Fruit fly (Drosophila melanogaster) whole organism: Measurements from ENCODE around the gene CG11134.
A peak's percentile ranks its signal among the peaks of the same experiment; 100 is the strongest.

ENCODE experiments used
- CG8478 ChIP-seq: fragments of >200 bp; optimal IDR thresholded peaks from 2 replicates; lab custom pipeline; 2018; ENCODE audit warnings: inconsistent platforms
- Dll ChIP-seq: fragments of >200 bp; optimal IDR thresholded peaks from 2 replicates; lab custom pipeline; 2017
- EcR ChIP-seq, 2 experiments: fragments of >200 bp; optimal IDR thresholded peaks; 2 replicates each; lab custom pipeline; 2017; ENCODE audit warnings: missing biosample characterization in 2 of 2, missing genetic modification characterization in 2 of 2, missing genetic modification reagents in 2 of 2
- pan ChIP-seq: fragments of >200 bp; optimal IDR thresholded peaks from 2 replicates; lab custom pipeline; 2017
- psq ChIP-seq: fragments of >200 bp; optimal IDR thresholded peaks from 2 replicates; lab custom pipeline; 2017
- usp ChIP-seq: fragments of >200 bp; optimal IDR thresholded peaks from 2 replicates; lab custom pipeline; 2017; ENCODE audit warnings: missing biosample characterization, missing genetic modification characterization, mixed read lengths

The CG11134 gene

DNA sequence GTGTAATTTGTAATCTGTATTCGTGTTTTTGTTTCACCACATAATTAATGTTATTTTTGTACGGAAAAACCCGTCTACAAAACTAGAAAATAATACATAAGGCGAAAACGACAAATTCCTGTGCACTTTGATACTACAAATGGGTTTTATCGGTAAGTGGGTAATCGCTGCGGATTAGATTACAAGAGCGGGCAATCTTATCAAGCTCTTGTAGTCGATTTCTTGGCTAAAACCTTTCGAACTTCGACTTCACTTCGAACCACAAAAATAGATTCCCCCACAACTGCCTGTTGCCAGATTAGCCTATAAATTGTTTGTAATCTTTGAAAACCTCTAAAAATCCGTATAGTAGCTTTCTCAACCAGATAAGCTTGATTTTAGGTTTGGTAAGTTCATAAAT lies 3.2 kb downstream of the CG11134 start:
- TF ChIP-seq CG8478 (no peak), Dll (lab: Kevin White, UChicago) (no peak), EcR (GFP tag; optimal IDR thresholded peaks at IDR 0.05; lab: Kevin White, UChicago) (no peak), pan (lab: Kevin White, UChicago) (no peak), psq (lab: Kevin White, UChicago) (no peak), usp (GFP tag; lab: Kevin White, UChicago) (no peak)

DNA sequence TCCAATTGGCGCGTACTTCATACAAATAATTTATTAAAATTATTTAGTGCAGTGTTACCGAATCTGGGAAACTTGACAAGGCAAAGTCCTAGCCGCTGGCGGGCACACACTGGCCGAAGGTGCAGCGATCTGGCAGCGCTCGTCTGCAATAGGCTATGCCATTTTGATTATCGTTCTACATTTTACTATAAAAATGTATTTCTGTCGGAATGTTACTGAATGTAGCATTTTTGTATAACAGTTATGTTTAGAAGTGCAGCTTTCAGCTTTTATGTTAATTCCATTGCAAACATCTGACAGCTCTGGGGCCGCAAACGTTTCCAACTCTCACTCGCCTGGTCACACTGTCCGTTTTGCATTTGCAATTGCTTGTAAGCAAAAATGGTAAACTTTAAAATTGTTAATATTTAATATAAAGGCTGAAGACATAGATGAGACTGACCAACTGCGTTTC lies 6.9 kb downstream of the CG11134 start, which contains the start of gene Grip91:
TSS of gene Grip91 (minus strand) at position 85 of the 454 bp plus-strand sequence.
- TF ChIP-seq CG8478 (no peak), psq (lab: Kevin White, UChicago) (no peak), pan (lab: Kevin White, UChicago) (no peak), usp (GFP tag; lab: Kevin White, UChicago) (no peak), EcR (GFP tag; optimal IDR thresholded peaks at IDR 0.05; lab: Kevin White, UChicago) (no peak)

DNA sequence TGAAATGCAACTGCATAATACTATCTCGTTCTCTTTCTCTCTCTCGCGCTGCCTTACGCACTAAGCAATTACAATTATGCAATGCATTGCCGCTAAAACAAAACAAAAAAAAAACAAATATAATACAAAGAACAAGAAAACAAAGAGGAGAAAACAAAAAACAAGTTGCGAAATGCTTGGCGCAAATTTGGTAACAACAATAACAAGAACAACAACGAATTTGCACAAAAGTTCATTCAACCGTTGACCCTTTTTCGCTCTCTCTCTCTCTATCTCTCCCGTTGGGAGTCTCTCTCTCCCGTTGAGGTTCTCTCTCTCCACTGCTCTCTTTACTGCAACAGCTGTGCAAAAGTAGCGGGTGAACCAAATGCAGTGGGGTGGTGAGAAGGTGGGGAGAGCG lies 9.3 kb downstream of the CG11134 start:
- TF ChIP-seq pan (lab: Kevin White, UChicago) (no peak), EcR (GFP tag; optimal IDR thresholded peaks at IDR 0.05; lab: Kevin White, UChicago) (peak in 1 of 2 experiments; percentile 80)

DNA sequence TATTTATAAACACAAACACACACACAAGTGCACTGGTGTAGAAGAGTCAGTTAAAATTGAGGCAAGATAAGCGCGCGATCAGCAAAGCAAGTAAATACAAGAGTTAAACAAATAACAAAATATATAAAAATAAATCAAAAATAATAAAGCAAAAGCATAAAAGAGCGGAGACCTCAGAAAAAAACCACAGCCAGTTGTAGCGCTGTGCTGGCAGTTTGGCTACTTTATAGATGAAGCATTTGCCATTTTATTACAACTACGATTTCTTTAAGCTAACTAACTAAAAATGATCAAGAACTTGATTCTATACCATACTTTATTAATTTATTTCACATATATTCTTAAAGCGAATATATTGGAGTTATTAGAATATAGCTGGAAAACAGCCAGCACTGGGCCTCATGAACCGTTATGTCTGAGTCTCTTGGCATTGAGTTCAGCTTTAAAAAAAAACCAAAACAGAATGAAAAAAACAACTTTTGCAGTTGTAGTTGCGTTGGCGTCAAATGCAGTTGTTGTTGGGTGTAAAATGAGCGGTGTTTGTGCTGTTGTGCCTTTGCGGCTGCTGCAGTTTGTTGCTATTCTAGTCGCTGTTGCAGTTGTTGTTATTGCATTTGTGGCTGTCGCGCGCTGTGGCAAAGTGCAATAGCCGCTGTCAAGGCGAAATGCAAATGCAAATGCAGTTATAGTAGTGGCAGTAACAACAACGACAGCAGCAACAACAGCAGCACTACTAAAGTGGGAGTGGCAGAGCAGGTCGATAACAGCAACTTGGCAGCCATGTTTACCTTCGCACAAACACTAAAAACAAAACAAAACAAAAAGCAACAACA lies 10.1 kb downstream of the CG11134 start:
- no peak for TF ChIP-seq CG8478
- TF ChIP-seq pan (lab: Kevin White, UChicago) = no peak
- TF ChIP-seq psq (lab: Kevin White, UChicago) = no peak
- peak in 1 of 2 experiments; percentile 69 for TF ChIP-seq EcR (GFP tag; optimal IDR thresholded peaks at IDR 0.05; lab: Kevin White, UChicago)
- no peak for TF ChIP-seq Dll (lab: Kevin White, UChicago)

DNA sequence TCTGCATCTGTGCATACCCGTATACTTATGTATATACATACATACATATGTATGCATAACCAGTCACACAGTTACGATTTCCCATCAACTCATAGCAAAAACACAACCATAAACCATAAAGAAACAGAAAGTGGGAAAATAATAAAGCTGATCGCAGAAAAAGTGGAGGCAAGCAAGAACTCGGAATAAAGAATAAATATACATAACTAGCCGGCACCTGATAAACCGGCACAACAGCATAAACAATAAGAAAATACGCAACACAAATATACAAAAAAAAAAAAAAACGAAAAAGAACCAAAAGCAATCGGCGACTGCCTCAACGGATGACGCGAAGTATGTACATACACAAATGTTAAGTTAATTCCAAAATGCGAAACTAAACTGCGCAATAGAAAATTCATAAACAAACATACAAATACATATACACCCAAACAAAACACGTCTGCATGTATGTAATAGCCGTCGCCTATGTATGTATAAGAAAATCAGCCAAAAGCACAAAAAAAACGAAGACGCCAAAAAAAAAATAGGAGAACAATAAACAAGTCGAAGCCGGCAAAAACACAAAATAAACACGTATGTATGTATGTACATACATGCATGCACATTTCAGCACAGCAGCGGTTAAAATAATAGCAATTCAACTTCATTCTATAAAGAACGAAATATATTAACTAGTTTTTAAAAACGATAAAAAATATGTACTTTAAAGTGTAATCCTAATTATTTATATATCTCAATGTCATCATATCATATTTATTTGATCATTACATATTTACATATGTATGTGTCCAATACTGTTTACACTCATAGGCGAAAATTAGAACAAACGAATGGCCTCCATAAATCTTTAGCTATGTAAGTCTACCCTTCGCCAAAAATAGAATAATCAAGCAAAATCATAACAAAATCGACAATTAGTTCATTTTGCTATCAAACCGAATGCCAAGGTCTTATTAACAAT lies 11.4 kb downstream of the CG11134 start:
- no peak for TF ChIP-seq psq (lab: Kevin White, UChicago)
- TF ChIP-seq CG8478 = no peak
- no peak for TF ChIP-seq Dll (lab: Kevin White, UChicago)
- no peak for TF ChIP-seq EcR (GFP tag; optimal IDR thresholded peaks at IDR 0.05; lab: Kevin White, UChicago)
- no peak for TF ChIP-seq usp (GFP tag; lab: Kevin White, UChicago)
- no peak for TF ChIP-seq pan (lab: Kevin White, UChicago)

DNA sequence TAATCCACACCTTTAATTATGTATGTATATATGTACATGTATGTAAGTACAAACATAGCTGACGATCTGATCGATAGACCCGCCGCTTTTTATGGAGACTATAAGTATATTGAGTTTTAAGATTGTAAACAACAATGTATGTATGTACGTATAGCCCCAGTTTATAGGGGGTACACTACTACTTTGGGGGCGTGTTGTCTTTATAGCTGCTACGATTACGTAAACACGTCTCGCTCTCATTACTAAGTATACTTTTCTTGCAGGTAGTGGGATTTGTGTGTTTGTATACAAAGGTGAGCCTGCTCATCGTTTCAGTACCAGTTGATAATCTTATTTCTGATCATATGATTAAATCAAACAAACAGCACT lies 12.1 kb downstream of the CG11134 start:
- no peak for TF ChIP-seq pan (lab: Kevin White, UChicago)
- no peak for TF ChIP-seq psq (lab: Kevin White, UChicago)

DNA sequence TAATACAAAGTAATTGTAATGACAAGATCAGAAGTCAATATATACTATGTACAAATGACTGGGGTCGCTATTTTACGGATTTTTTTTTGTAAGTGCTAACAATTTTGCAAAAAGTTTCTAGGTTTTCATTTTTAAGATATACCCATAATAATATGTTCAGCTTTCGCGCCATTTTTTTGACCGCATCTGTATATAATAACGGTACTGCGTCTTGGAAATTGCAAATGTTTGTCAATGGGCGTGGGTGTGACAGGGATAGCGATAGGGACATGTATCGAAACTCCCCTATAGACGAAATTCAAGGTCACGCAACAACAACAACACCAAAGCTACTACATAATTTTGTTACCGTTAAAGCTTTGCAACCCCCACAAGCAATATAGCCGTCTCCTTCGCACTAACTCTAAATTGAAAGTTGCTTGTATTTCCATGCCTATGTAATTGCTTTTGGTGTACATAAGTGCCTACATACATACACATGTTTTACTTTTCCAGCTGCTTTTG lies 14.9 kb downstream of the CG11134 start:
- TF ChIP-seq Dll (lab: Kevin White, UChicago) (no peak), psq (lab: Kevin White, UChicago) (no peak), usp (GFP tag; lab: Kevin White, UChicago) (no peak), CG8478 (no peak), EcR (GFP tag; optimal IDR thresholded peaks at IDR 0.05; lab: Kevin White, UChicago) (no peak), pan (lab: Kevin White, UChicago) (no peak)

DNA sequence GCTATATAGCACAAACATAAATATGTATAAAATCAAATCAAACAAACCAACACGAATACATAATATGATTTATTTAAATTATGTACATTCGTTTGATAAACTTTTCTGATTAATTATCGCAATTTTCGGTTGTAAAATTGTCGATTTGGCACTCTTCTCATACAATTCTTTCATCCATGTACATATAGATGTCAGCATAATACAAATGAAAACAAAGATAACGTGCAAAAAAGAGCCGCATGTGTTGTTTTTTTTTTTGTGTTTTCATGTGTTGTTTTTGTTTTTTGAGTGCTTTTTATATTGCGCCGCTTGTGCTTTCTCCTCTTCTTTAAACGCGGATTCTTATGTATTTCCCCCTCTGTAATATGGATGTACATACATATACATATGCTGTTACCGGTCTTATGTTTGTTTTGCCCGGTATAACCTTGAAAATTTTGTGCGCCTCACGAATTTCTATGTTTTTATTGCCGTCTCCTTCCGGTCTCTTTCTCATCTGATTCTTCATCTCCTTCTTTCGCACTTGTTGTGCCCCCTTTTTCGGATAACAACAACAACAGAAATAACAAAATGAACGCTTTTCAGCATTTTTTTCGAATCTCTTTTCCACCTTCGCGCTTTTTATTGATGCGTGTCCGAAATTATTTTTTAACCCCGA lies 15.5 kb downstream of the CG11134 start:
- TF ChIP-seq psq (lab: Kevin White, UChicago) = peak; percentile 36
- TF ChIP-seq pan (lab: Kevin White, UChicago) = no peak
- TF ChIP-seq usp (GFP tag; lab: Kevin White, UChicago) = no peak

DNA sequence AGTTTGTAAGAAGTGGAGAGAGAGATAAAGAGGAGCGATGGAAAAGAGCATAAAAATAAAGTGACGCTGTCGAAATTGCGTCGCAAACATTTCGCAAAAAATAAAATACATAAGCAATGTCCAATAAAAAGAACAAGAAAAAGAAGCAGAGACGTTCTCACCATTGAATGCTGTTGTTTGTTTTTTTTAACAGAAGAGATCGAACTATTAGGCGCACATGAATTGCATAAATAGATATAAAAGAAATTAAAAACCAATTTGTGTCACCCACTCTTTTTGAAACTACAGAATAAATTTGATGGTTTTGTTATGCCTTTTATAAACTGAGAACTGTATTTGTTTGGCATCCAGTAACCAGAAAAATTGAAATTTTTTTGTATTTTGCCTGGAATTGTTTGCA lies 16.0 kb downstream of the CG11134 start:
- no peak for TF ChIP-seq EcR (GFP tag; optimal IDR thresholded peaks at IDR 0.05; lab: Kevin White, UChicago)
- no peak for TF ChIP-seq pan (lab: Kevin White, UChicago)
- no peak for TF ChIP-seq CG8478
- TF ChIP-seq Dll (lab: Kevin White, UChicago) = no peak
- no peak for TF ChIP-seq psq (lab: Kevin White, UChicago)
- TF ChIP-seq usp (GFP tag; lab: Kevin White, UChicago) = no peak

DNA sequence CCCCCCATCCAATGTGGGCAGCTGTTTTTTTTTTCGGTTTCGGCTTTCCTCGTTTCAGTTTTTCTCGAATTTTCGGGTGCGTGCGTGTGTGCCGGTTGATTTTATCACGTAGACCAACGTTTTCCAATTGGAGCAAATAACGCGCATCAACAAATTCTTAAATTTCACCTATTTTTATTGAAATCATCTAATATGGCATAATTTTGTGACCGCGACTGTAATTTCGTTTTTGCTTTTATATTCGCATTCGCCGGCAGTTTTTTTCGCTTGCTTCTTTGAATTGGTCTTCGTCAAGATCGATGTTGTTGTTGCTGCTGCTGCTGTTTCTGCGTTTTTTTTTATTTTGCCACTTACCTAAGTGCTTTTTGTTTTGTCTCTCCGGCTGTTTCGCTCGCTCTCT lies 16.7 kb downstream of the CG11134 start:
- TF ChIP-seq EcR (GFP tag; optimal IDR thresholded peaks at IDR 0.05; lab: Kevin White, UChicago) = no peak
- no peak for TF ChIP-seq psq (lab: Kevin White, UChicago)
- TF ChIP-seq Dll (lab: Kevin White, UChicago) = no peak
- TF ChIP-seq CG8478 = no peak
- no peak for TF ChIP-seq usp (GFP tag; lab: Kevin White, UChicago)
- no peak for TF ChIP-seq pan (lab: Kevin White, UChicago)

DNA sequence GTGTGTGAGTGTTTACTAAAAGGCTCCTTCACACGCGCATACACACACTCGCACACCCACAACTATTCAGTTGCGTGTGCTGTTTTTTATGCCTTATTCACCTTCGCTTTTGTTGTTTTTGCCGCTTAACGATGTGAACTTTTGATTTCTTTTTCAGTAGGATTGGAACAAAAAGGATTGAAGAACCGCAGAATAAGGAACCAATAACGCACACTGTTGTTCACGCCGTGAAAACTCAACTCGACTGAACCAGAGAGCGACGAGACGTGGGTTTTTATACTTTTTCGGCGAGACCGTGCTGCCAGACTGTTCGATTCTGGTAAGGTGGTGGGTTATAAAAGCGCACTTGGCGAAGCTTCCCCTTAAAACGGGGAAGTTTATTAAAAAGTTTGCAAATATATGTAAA lies 17.4 kb downstream of the CG11134 start, which contains the start of gene Pdcd4:
TSS of gene Pdcd4 (minus strand) at position 255 of the 406 bp plus-strand sequence.
- no peak for TF ChIP-seq psq (lab: Kevin White, UChicago)
- TF ChIP-seq EcR (GFP tag; optimal IDR thresholded peaks at IDR 0.05; lab: Kevin White, UChicago) = peak in 1 of 2 experiments; percentile 51
